Worm (Caenorhabditis elegans) whole organism, L4 larva: ENCODE results near the gene mrps-18C.
A peak's percentile ranks its signal among the peaks of the same experiment; 100 is the strongest.
"Not testable (repeated sequence)": the region's sequence is repeated elsewhere in the genome, so short reads cannot be mapped to it uniquely, and the experiment has no call there.

Experiments used
- D1046.2 ChIP-seq: fragments of 200-800 bp; sonication (Bioruptor generic); IDR thresholded peaks from 2 replicates; pipeline ENCODE4 v1.3.6; 2022; ENCODE audit warnings: missing genetic modification characterization, missing compliant biosample characterization
- F10B5.3 ChIP-seq: sonication (generic microtip); optimal IDR thresholded peaks from 2 replicates; lab custom pipeline; 2016; ENCODE audit warnings: mild to moderate bottlenecking, missing genetic modification characterization, missing compliant biosample characterization
- F44E2.7 ChIP-seq: fragments of 200-800 bp; sonication (Bioruptor generic); IDR thresholded peaks from 2 replicates; pipeline ENCODE4 v2.1.2; 2022; ENCODE audit warnings: missing genetic modification characterization, missing compliant biosample characterization
- T26A8.4 ChIP-seq: fragments of 200-800 bp; sonication (Bioruptor generic); IDR thresholded peaks from 2 replicates; pipeline ENCODE4 v1.3.6; 2022; ENCODE audit warnings: missing genetic modification characterization, missing compliant biosample characterization
- Y48G9A.11 ChIP-seq: fragments of 200-800 bp; sonication (Bioruptor generic); IDR thresholded peaks from 2 replicates; pipeline ENCODE4 v1.3.6; 2022; ENCODE audit warnings: missing genetic modification reagents, missing genetic modification characterization, missing compliant biosample characterization
- ZK337.2 ChIP-seq: fragments of 200-800 bp; sonication (Bioruptor generic); IDR thresholded peaks from 2 replicates; pipeline ENCODE4 v1.3.6; 2022; ENCODE audit warnings: missing genetic modification reagents, missing genetic modification characterization, missing compliant biosample characterization
- arid-1 ChIP-seq: fragments of 200-800 bp; sonication (Bioruptor generic); conservative IDR thresholded peaks from 2 replicates; pipeline ENCODE4 v1.3.6; 2022; ENCODE audit warnings: missing genetic modification reagents, missing genetic modification characterization, missing compliant biosample characterization
- ceh-20 ChIP-seq: fragments of 200-800 bp; sonication (Bioruptor generic); IDR thresholded peaks from 2 replicates; pipeline ENCODE4 v1.3.6; 2022; ENCODE audit warnings: missing genetic modification reagents, missing genetic modification characterization, missing compliant biosample characterization
- ceh-32 ChIP-seq: sonication (generic microtip); optimal IDR thresholded peaks from 2 replicates; lab custom pipeline; 2016; ENCODE audit warnings: mild to moderate bottlenecking, missing genetic modification characterization, missing compliant biosample characterization; ENCODE audit not compliant: poor library complexity
- ceh-62 ChIP-seq: sonication (generic microtip); optimal IDR thresholded peaks from 2 replicates; lab custom pipeline; 2017; ENCODE audit warnings: missing biosample characterization, missing genetic modification characterization
- ceh-82 ChIP-seq: sonication (generic microtip); optimal IDR thresholded peaks from 2 replicates; lab custom pipeline; 2017; ENCODE audit warnings: missing biosample characterization, missing genetic modification characterization
- ces-1 ChIP-seq: fragments of 150-350 bp; sonication (generic microtip); optimal IDR thresholded peaks from 4 replicates; lab custom pipeline; 2014; ENCODE audit warnings: missing biosample characterization, missing genetic modification reagents, missing genetic modification characterization
- ctbp-1 ChIP-seq: fragments of 200-800 bp; sonication (Bioruptor generic); IDR thresholded peaks from 2 replicates; pipeline ENCODE4 v1.3.6; 2022; ENCODE audit warnings: missing genetic modification reagents, missing genetic modification characterization, missing compliant biosample characterization
- daf-12 ChIP-seq: fragments of 150-350 bp; optimal IDR thresholded peaks from 2 replicates; lab custom pipeline; 2014; ENCODE audit warnings: missing biosample characterization, missing genetic modification reagents, missing genetic modification characterization
- daf-19 ChIP-seq: fragments of 200-800 bp; sonication (Bioruptor generic); conservative IDR thresholded peaks from 2 replicates; pipeline ENCODE4 v1.3.6; 2022; ENCODE audit warnings: missing genetic modification characterization, missing compliant biosample characterization
- daf-8 ChIP-seq: fragments of 200-800 bp; sonication (Bioruptor generic); IDR thresholded peaks from 2 replicates; pipeline ENCODE4 v1.3.6; 2022; ENCODE audit warnings: missing genetic modification characterization, missing compliant biosample characterization
- dmd-6 ChIP-seq: fragments of 200-800 bp; sonication (Bioruptor generic); IDR thresholded peaks from 2 replicates; pipeline ENCODE4 v1.3.6; 2022; ENCODE audit warnings: missing genetic modification reagents, missing genetic modification characterization, missing compliant biosample characterization
- dmd-9 ChIP-seq: fragments of 200-800 bp; sonication (Bioruptor generic); IDR thresholded peaks from 2 replicates; pipeline ENCODE4 v1.3.6; 2022; ENCODE audit warnings: missing genetic modification reagents, missing genetic modification characterization, missing compliant biosample characterization
- egl-43 ChIP-seq: fragments of 200-800 bp; sonication (Bioruptor generic); IDR thresholded peaks from 2 replicates; pipeline ENCODE4 v1.3.6; 2022; ENCODE audit warnings: missing genetic modification reagents, missing genetic modification characterization, missing compliant biosample characterization
- hlh-11 ChIP-seq: fragments of 200-800 bp; sonication (Bioruptor generic); optimal IDR thresholded peaks from 2 replicates; lab custom pipeline; 2018; ENCODE audit warnings: mild to moderate bottlenecking, missing genetic modification characterization, missing compliant biosample characterization
- hmg-1.1 ChIP-seq: fragments of 200-800 bp; sonication (Bioruptor generic); IDR thresholded peaks from 2 replicates; pipeline ENCODE4 v1.3.6; 2022; ENCODE audit warnings: missing genetic modification reagents, missing genetic modification characterization, missing compliant biosample characterization
- lim-7 ChIP-seq: fragments of 200-800 bp; sonication (Bioruptor generic); IDR thresholded peaks from 2 replicates; pipeline ENCODE4 v1.3.6; 2022; ENCODE audit warnings: missing genetic modification characterization, missing compliant biosample characterization
- lin-29 ChIP-seq: fragments of 200-800 bp; sonication (Bioruptor generic); IDR thresholded peaks from 2 replicates; pipeline ENCODE4 v1.3.6; 2022; ENCODE audit warnings: missing genetic modification reagents, missing genetic modification characterization, missing compliant biosample characterization
- lin-38 ChIP-seq: fragments of 200-800 bp; sonication (Bioruptor generic); IDR thresholded peaks from 2 replicates; pipeline ENCODE4 v1.3.6; 2022; ENCODE audit warnings: missing genetic modification reagents, missing genetic modification characterization, missing compliant biosample characterization
- madf-5 ChIP-seq, 2 experiments: fragments of 200-800 bp; sonication (Bioruptor generic); IDR thresholded peaks; 2 replicates each; pipeline ENCODE4 v1.3.6; 2022; ENCODE audit warnings: missing compliant biosample characterization in 2 of 2, missing genetic modification characterization in 2 of 2
- madf-9 ChIP-seq: fragments of 200-800 bp; sonication (Bioruptor generic); conservative IDR thresholded peaks from 2 replicates; pipeline ENCODE4 v1.3.6; 2022; ENCODE audit warnings: missing genetic modification reagents, missing genetic modification characterization, missing compliant biosample characterization
- mdl-1 ChIP-seq, 2 experiments: fragments of 150-350 bp in 1 of 2; sonication (generic microtip) in 1 of 2; optimal IDR thresholded peaks; 2 replicates each; lab custom pipeline; 2014 to 2017; ENCODE audit warnings: missing biosample characterization in 2 of 2, missing genetic modification characterization in 2 of 2
- mdt-29 ChIP-seq: fragments of 200-800 bp; sonication (Bioruptor generic); IDR thresholded peaks from 2 replicates; pipeline ENCODE4 v1.3.6; 2022; ENCODE audit warnings: missing genetic modification reagents, missing genetic modification characterization, missing compliant biosample characterization
- mep-1 ChIP-seq: fragments of 150-350 bp; sonication (generic microtip); optimal IDR thresholded peaks from 3 replicates; lab custom pipeline; 2014; ENCODE audit warnings: missing biosample characterization, missing genetic modification characterization
- mes-2 ChIP-seq: sonication (generic microtip); optimal IDR thresholded peaks from 2 replicates; lab custom pipeline; 2016; ENCODE audit warnings: missing genotype, mild to moderate bottlenecking, missing genetic modification characterization, missing compliant biosample characterization; ENCODE audit not compliant: poor library complexity, severe bottlenecking
- mxl-3 ChIP-seq: fragments of 200-800 bp; sonication (Bioruptor generic); optimal IDR thresholded peaks from 2 replicates; lab custom pipeline; 2018; ENCODE audit warnings: mild to moderate bottlenecking, missing genetic modification characterization, missing compliant biosample characterization
- nhr-28 ChIP-seq: fragments of 150-350 bp; optimal IDR thresholded peaks from 2 replicates; lab custom pipeline; 2014; ENCODE audit warnings: missing biosample characterization, missing genetic modification characterization
- nhr-42 ChIP-seq: fragments of 200-800 bp; sonication (Bioruptor generic); IDR thresholded peaks from 2 replicates; pipeline ENCODE4 v1.3.6; 2022; ENCODE audit warnings: missing genetic modification characterization, missing compliant biosample characterization
- nhr-48 ChIP-seq: sonication (generic microtip); optimal IDR thresholded peaks from 2 replicates; lab custom pipeline; 2016; ENCODE audit warnings: mild to moderate bottlenecking, missing genetic modification characterization, missing compliant biosample characterization
- nhr-77 ChIP-seq: fragments of 150-350 bp; optimal IDR thresholded peaks from 2 replicates; lab custom pipeline; 2014; ENCODE audit warnings: missing biosample characterization, missing genetic modification characterization
- pha-4 ChIP-seq, 2 experiments: fragments of 150-350 bp in 1 of 2; fragments of 200-800 bp in 1 of 2; sonication (Bioruptor generic) in 1 of 2; IDR thresholded peaks in 1 of 2; optimal IDR thresholded peaks in 1 of 2; 2 replicates each; pipeline versions ENCODE4 v1.3.6 to Lab custom; 2014 to 2022; ENCODE audit warnings: missing genetic modification characterization in 2 of 2, missing genetic modification reagents in 2 of 2, missing biosample characterization in 1 of 2, missing compliant biosample characterization in 1 of 2
- php-3 ChIP-seq: fragments of 200-800 bp; sonication (Bioruptor generic); IDR thresholded peaks from 2 replicates; pipeline ENCODE4 v1.3.6; 2022; ENCODE audit warnings: missing genetic modification reagents, missing genetic modification characterization, missing compliant biosample characterization
- pqm-1 ChIP-seq: sonication (generic microtip); optimal IDR thresholded peaks from 2 replicates; lab custom pipeline; 2017; ENCODE audit warnings: missing biosample characterization, missing genetic modification characterization
- rbr-2 ChIP-seq: sonication (generic microtip); optimal IDR thresholded peaks from 2 replicates; lab custom pipeline; 2016; ENCODE audit warnings: missing genotype, missing genetic modification characterization, missing compliant biosample characterization
- spr-1 ChIP-seq: sonication (generic microtip); optimal IDR thresholded peaks from 2 replicates; lab custom pipeline; 2016; ENCODE audit warnings: mild to moderate bottlenecking, missing genetic modification characterization, missing compliant biosample characterization
- unc-39 ChIP-seq: sonication (generic microtip); optimal IDR thresholded peaks from 2 replicates; lab custom pipeline; 2017; ENCODE audit warnings: missing biosample characterization, missing genetic modification characterization
- unc-62 ChIP-seq, 3 experiments: fragments of 150-350 bp in 1 of 3; sonication (generic microtip); optimal IDR thresholded peaks in 2 of 3; peaks in 1 of 3; 1 replicate in 1 of 3; 2 replicates in 2 of 3; lab custom pipeline; 2014 to 2017; ENCODE audit warnings: missing biosample characterization in 3 of 3, missing genetic modification characterization in 3 of 3, missing genetic modification reagents in 3 of 3, missing genotype in 1 of 3
- vab-7 ChIP-seq: fragments of 200-800 bp; sonication (Bioruptor generic); IDR thresholded peaks from 2 replicates; pipeline ENCODE4 v1.3.6; 2022; ENCODE audit warnings: missing genetic modification reagents, missing genetic modification characterization, missing compliant biosample characterization
- zfp-2 ChIP-seq: sonication (generic microtip); optimal IDR thresholded peaks from 2 replicates; lab custom pipeline; 2016; ENCODE audit warnings: mild to moderate bottlenecking, missing genetic modification characterization, missing compliant biosample characterization
- zip-2 ChIP-seq: fragments of 150-350 bp; optimal IDR thresholded peaks from 2 replicates; lab custom pipeline; 2014; ENCODE audit warnings: missing biosample characterization, missing genetic modification characterization
- ztf-7 ChIP-seq: fragments of 150-350 bp; optimal IDR thresholded peaks from 2 replicates; lab custom pipeline; 2014; ENCODE audit warnings: missing biosample characterization, missing genetic modification characterization

mrps-18C gene

ce11 chrIII:4918906-4919305 lies 16.5 kb upstream of the mrps-18C start:
- TF ChIP-seq mep-1 (tag; lab: Kevin White, UChicago) = no peak
- TF ChIP-seq spr-1 (tag; lab: Kevin White, UChicago) = no peak
- TF ChIP-seq ZK337.2 (GFP tag; lab: Robert Waterston, UW) = no peak
- TF ChIP-seq ceh-82 = no peak
- no peak for TF ChIP-seq ceh-62 (tag; lab: Kevin White, UChicago)
- TF ChIP-seq mdl-1 (tag; optimal IDR thresholded peaks at IDR 0.05; lab: Kevin White, UChicago) = no peak
- no peak for TF ChIP-seq daf-19 (GFP tag; lab: Robert Waterston, UW)
- peak in 1 of 2 experiments; percentile 95 for TF ChIP-seq unc-62 (GFP tag; optimal IDR thresholded peaks at IDR 0.05 in 1 of 2; lab: Kevin White, UChicago)
- no peak for TF ChIP-seq unc-62 (tag; optimal IDR thresholded peaks at IDR 0.05; lab: Kevin White, UChicago)

- TF ChIP-seq ceh-20 (GFP tag; lab: Robert Waterston, UW) (no peak), pqm-1 (no peak), madf-5 (GFP tag; IDR thresholded peaks at IDR 0.05; lab: Robert Waterston, UW) (no peak), nhr-48 (tag; lab: Kevin White, UChicago) (no peak), daf-12 (tag; lab: Kevin White, UChicago) (no peak), unc-39 (no peak), zfp-2 (tag; lab: Kevin White, UChicago) (no peak), nhr-28 (tag; lab: Kevin White, UChicago) (no peak), zip-2 (tag; lab: Kevin White, UChicago) (no peak), D1046.2 (GFP tag; lab: Robert Waterston, UW) (no peak), lim-7 (no peak), nhr-77 (tag; lab: Kevin White, UChicago) (no peak), ceh-32 (tag; lab: Kevin White, UChicago) (no peak), F10B5.3 (no peak), F44E2.7 (no peak), ztf-7 (tag; lab: Kevin White, UChicago) (no peak), ceh-82 (no peak), daf-8 (GFP tag; lab: Robert Waterston, UW) (no peak), hlh-11 (tag; lab: Kevin White, UChicago) (no peak), php-3 (no peak)
Observed at ce11 chrIII:4920221-4920620, 15.2 kb upstream of the mrps-18C start, which contains the start of gene ula-1. Gene ula-1 (minus strand): TSS chrIII:4920321.

DNA sequence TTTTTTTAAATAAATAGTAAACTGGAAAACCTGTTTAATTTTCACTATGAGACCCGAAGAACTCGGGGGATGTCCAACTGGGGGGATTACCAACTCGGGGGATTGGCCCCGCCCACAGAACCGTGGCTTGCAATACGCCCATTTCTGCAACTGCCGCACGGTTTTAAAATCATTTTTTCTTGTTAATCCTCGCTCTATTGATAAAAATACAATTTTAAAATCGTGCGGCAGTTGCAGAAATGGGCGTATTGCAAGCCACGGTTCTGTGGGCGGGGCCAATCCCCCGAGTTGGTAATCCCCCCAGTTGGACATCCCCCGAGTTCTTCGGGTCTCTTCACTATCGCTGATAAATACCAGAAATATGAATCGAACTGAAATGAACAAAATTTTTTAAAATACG lies 13.4 kb upstream of the mrps-18C start, which contains the start of gene mmab-1:
Gene mmab-1 (minus strand): TSS at position 95 of the 400 bp plus-strand sequence.
- TF ChIP-seq lim-7 = peak; percentile 45; the same call in 1 of the 2 replicates
- peak; percentile 27 for TF ChIP-seq ces-1
- TF ChIP-seq Y48G9A.11 (GFP tag; lab: Robert Waterston, UW) = peak; percentile 49; the same call in 1 of the 2 replicates
- peak; percentile 38 for TF ChIP-seq T26A8.4 (GFP tag; lab: Robert Waterston, UW)
- TF ChIP-seq vab-7 (GFP tag; lab: Robert Waterston, UW) = peak; percentile 80
- 0 out of 2 replicates have a peak, but pooled peaks have one; percentile 20 for TF ChIP-seq D1046.2 (GFP tag; lab: Robert Waterston, UW)
- peak; percentile 35 for TF ChIP-seq mep-1 (tag; lab: Kevin White, UChicago)
- peak; percentile 21; the same call in 1 of the 2 replicates for TF ChIP-seq pha-4 (GFP tag; IDR thresholded peaks at IDR 0.05; lab: Robert Waterston, UW)
- TF ChIP-seq pha-4 (tag; optimal IDR thresholded peaks at IDR 0.05; lab: Kevin White, UChicago) = not testable (repeated sequence)
- TF ChIP-seq ceh-20 (GFP tag; lab: Robert Waterston, UW) = peak; percentile 74
- peak; percentile 68; the same call in 1 of the 2 replicates for TF ChIP-seq dmd-9
- peak; percentile 56 for TF ChIP-seq dmd-6
- peak; percentile 29; the same call in 1 of the 2 replicates for TF ChIP-seq php-3
- TF ChIP-seq arid-1 (GFP tag; lab: Robert Waterston, UW) = 0 out of 2 replicates have a peak, but pooled peaks have one; percentile 40
- peak; percentile 50 for TF ChIP-seq rbr-2 (tag; lab: Kevin White, UChicago)
- TF ChIP-seq mdt-29 (GFP tag; lab: Robert Waterston, UW) = peak; percentile 41; the same call in 1 of the 2 replicates
- TF ChIP-seq nhr-28 (tag; lab: Kevin White, UChicago) = peak; percentile 4
- peak; percentile 65; the same call in 1 of the 2 replicates for TF ChIP-seq madf-9 (GFP tag; lab: Robert Waterston, UW)
- peak; percentile 64; the same call in 1 of the 2 replicates for TF ChIP-seq egl-43 (GFP tag; lab: Robert Waterston, UW)
- peak; percentile 87 for TF ChIP-seq lin-38 (GFP tag; lab: Robert Waterston, UW)
- peak; percentile 36 for TF ChIP-seq hlh-11 (tag; lab: Kevin White, UChicago)
- TF ChIP-seq nhr-42 (GFP tag; lab: Robert Waterston, UW) = peak; percentile 74; the same call in 1 of the 2 replicates
- peak; percentile 3 for TF ChIP-seq mxl-3 (GFP tag; lab: Kevin White, UChicago)
- TF ChIP-seq ctbp-1 (GFP tag; lab: Robert Waterston, UW) = peak; percentile 85
- 0 out of 2 replicates have a peak, but pooled peaks have one; percentile 8 for TF ChIP-seq lin-29 (GFP tag; lab: Robert Waterston, UW)
- peak; percentile 71 for TF ChIP-seq mes-2 (tag; lab: Kevin White, UChicago)
- peak; percentile 65 for TF ChIP-seq hmg-1.1
